Fruit fly (Drosophila melanogaster): ENCODE measurements around the gene CG5863.
"Not testable (repeated sequence)": the region's sequence is repeated elsewhere in the genome, so short reads cannot be mapped to it uniquely, and the experiment has no call there.

Gene CG5863

dm6 chr3R:17448758-17449157, 37.9 kb downstream of the CG5863 start, which contains the start of gene Eh:
TSS of gene Eh (minus strand) at chr3R:17448858.
- no peak for TF ChIP-seq rn (GFP tag; IDR thresholded peaks at IDR 0.05)
- no peak for TF ChIP-seq Ets98B (GFP tag; IDR thresholded peaks at IDR 0.05)
- TF ChIP-seq CG32121 (GFP tag; IDR thresholded peaks at IDR 0.05): no peak
- no peak for TF ChIP-seq CG12605 (GFP tag; IDR thresholded peaks at IDR 0.05)
- no peak for TF ChIP-seq Pif1B (GFP tag; optimal IDR thresholded peaks at IDR 0.05)
- no peak for TF ChIP-seq CG8301 (tag; optimal IDR thresholded peaks at IDR 0.05)
- TF ChIP-seq fd96Ca (GFP tag; IDR thresholded peaks at IDR 0.05): no peak
- no peak for TF ChIP-seq CG14655 (GFP tag; optimal IDR thresholded peaks at IDR 0.05)
- TF ChIP-seq CG4496 (GFP tag; IDR thresholded peaks at IDR 0.05): no peak
- TF ChIP-seq Snoo (tag; optimal IDR thresholded peaks at IDR 0.05): no peak

dm6 chr3R:17449402-17449801, 38.5 kb downstream of the CG5863 start:
- no peak for TF ChIP-seq CG34367 (tag; optimal IDR thresholded peaks at IDR 0.05)
- peak; percentile 86 for TF ChIP-seq D1 (tag; optimal IDR thresholded peaks at IDR 0.05)
- no peak for TF ChIP-seq EcR (GFP tag; optimal IDR thresholded peaks at IDR 0.05)

dm6 chr3R:17456676-17457075, 45.8 kb downstream of the CG5863 start, which contains the start of gene CG14330:
TSS of gene CG14330 (minus strand) at chr3R:17456776.
- TF ChIP-seq CG8159 (tag; optimal IDR thresholded peaks at IDR 0.05); CG4496 (GFP tag; IDR thresholded peaks at IDR 0.05); Pif1B (GFP tag; optimal IDR thresholded peaks at IDR 0.05): not testable (repeated sequence)

Data from whole organism, pupa.